Fruit fly (Drosophila melanogaster) whole organism, embryonic: ENCODE data around the gene CG9932.

Experiments used
- Antp ChIP-seq: fragments of 200-800 bp; sonication (Bioruptor generic); optimal IDR thresholded peaks from 3 replicates; lab custom pipeline; 2016; ENCODE audit warnings: missing biosample characterization, missing genetic modification characterization
- Atf3 ChIP-seq: fragments of 200-800 bp; sonication (Bioruptor generic); optimal IDR thresholded peaks from 3 replicates; lab custom pipeline; 2016; ENCODE audit warnings: missing biosample characterization, missing genetic modification characterization
- Bgb ChIP-seq: fragments of 200-800 bp; sonication (Bioruptor generic); IDR thresholded peaks from 2 replicates; pipeline ENCODE4 v1.3.6; 2022; ENCODE audit warnings: missing biosample characterization, missing genetic modification characterization; ENCODE audit not compliant: partially characterized antibody
- CG12071 ChIP-seq: fragments of 200-800 bp; sonication (Bioruptor generic); optimal IDR thresholded peaks from 3 replicates; lab custom pipeline; 2018; ENCODE audit warnings: missing biosample characterization, mild to moderate bottlenecking, missing genetic modification characterization
- CG14050 ChIP-seq: fragments of 200-800 bp; sonication (Bioruptor generic); IDR thresholded peaks from 3 replicates; pipeline ENCODE4 v1.3.6; 2022; ENCODE audit warnings: missing biosample characterization, missing genetic modification characterization
- CG15479 ChIP-seq: fragments of 200-800 bp; sonication (Bioruptor generic); optimal IDR thresholded peaks from 3 replicates; lab custom pipeline; 2019; ENCODE audit warnings: missing biosample characterization, mild to moderate bottlenecking, missing genetic modification characterization, moderate library complexity
- CG1647 ChIP-seq: fragments of 200-800 bp; sonication (Bioruptor generic); optimal IDR thresholded peaks from 3 replicates; lab custom pipeline; 2016; ENCODE audit warnings: missing biosample characterization, missing genetic modification characterization
- CG16815 ChIP-seq: fragments of 200-800 bp; sonication (Bioruptor generic); optimal IDR thresholded peaks from 3 replicates; lab custom pipeline; 2017; ENCODE audit warnings: missing biosample characterization, mild to moderate bottlenecking, missing genetic modification characterization
- CG16863 ChIP-seq: fragments of 200-800 bp; sonication (Bioruptor generic); optimal IDR thresholded peaks from 3 replicates; lab custom pipeline; 2016; ENCODE audit warnings: missing biosample characterization, missing genetic modification characterization
- CG2678 ChIP-seq: fragments of 200-800 bp; sonication (Bioruptor generic); optimal IDR thresholded peaks from 3 replicates; lab custom pipeline; 2019; ENCODE audit warnings: missing biosample characterization, mild to moderate bottlenecking, missing genetic modification characterization, moderate library complexity
- CG2712 ChIP-seq: fragments of 200-800 bp; optimal IDR thresholded peaks from 3 replicates; lab custom pipeline; 2019; ENCODE audit warnings: missing biosample characterization, mild to moderate bottlenecking, missing genetic modification characterization, moderate library complexity
- CG3065 ChIP-seq: fragments of 200-800 bp; sonication (Bioruptor generic); optimal IDR thresholded peaks from 2 replicates; lab custom pipeline; 2016; ENCODE audit warnings: missing biosample characterization, missing genetic modification characterization
- CG34224 ChIP-seq: fragments of 200-800 bp; sonication (Bioruptor generic); IDR thresholded peaks from 3 replicates; pipeline ENCODE4 v1.3.6; 2022; ENCODE audit warnings: missing biosample characterization, missing genetic modification characterization; ENCODE audit not compliant: partially characterized antibody
- CG34422 ChIP-seq: fragments of 200-800 bp; sonication (Bioruptor generic); IDR thresholded peaks from 3 replicates; pipeline ENCODE4 v1.3.6; 2022; ENCODE audit warnings: missing biosample characterization, missing genetic modification characterization
- CG42726 ChIP-seq: fragments of 200-800 bp; sonication (Bioruptor generic); IDR thresholded peaks from 2 replicates; pipeline ENCODE4 v1.3.6; 2022; ENCODE audit warnings: missing biosample characterization, missing genetic modification characterization; ENCODE audit not compliant: partially characterized antibody
- CG5245 ChIP-seq: fragments of 200-800 bp; sonication (Bioruptor generic); optimal IDR thresholded peaks from 3 replicates; lab custom pipeline; 2016; ENCODE audit warnings: missing biosample characterization, missing genetic modification characterization
- CG7372 ChIP-seq: fragments of 200-800 bp; sonication (Bioruptor generic); IDR thresholded peaks from 2 replicates; pipeline ENCODE4 v1.3.6; 2022; ENCODE audit warnings: missing biosample characterization, missing genetic modification characterization
- CG7963 ChIP-seq: fragments of 200-800 bp; sonication (Bioruptor generic); IDR thresholded peaks from 3 replicates; pipeline ENCODE4 v1.3.6; 2022; ENCODE audit warnings: missing biosample characterization, missing genetic modification characterization; ENCODE audit not compliant: partially characterized antibody
- CG9797 ChIP-seq: fragments of 200-800 bp; sonication (Bioruptor generic); optimal IDR thresholded peaks from 3 replicates; lab custom pipeline; 2018; ENCODE audit warnings: missing biosample characterization, mild to moderate bottlenecking, missing genetic modification characterization
- CHES-1-like ChIP-seq: fragments of 200-800 bp; sonication (Bioruptor generic); optimal IDR thresholded peaks from 2 replicates; lab custom pipeline; 2016; ENCODE audit warnings: missing biosample characterization, missing genetic modification characterization
- D19A ChIP-seq: fragments of 200-800 bp; optimal IDR thresholded peaks from 3 replicates; lab custom pipeline; 2019; ENCODE audit warnings: missing biosample characterization, mild to moderate bottlenecking, missing genetic modification characterization, moderate library complexity
- Dek ChIP-seq: fragments of 200-800 bp; sonication (Bioruptor generic); optimal IDR thresholded peaks from 3 replicates; lab custom pipeline; 2019; ENCODE audit warnings: missing biosample characterization, mild to moderate bottlenecking, missing genetic modification characterization, moderate library complexity
- Ets97D ChIP-seq: fragments of 200-800 bp; sonication (Bioruptor generic); optimal IDR thresholded peaks from 3 replicates; lab custom pipeline; 2016; ENCODE audit warnings: missing biosample characterization, missing genetic modification characterization
- Fer2 ChIP-seq: fragments of 200-800 bp; sonication (Bioruptor generic); optimal IDR thresholded peaks from 2 replicates; lab custom pipeline; 2018; ENCODE audit warnings: missing biosample characterization, mild to moderate bottlenecking, missing genetic modification characterization, moderate library complexity
- HLH3B ChIP-seq: fragments of 200-800 bp; sonication (Bioruptor generic); IDR thresholded peaks from 2 replicates; pipeline ENCODE4 v1.3.6; 2022; ENCODE audit warnings: missing biosample characterization, missing genetic modification characterization
- NC2β ChIP-seq: fragments of 200-800 bp; sonication (Bioruptor generic); optimal IDR thresholded peaks from 2 replicates; lab custom pipeline; 2016; ENCODE audit warnings: missing biosample characterization, missing genetic modification characterization
- Pdp1 ChIP-seq, 2 experiments: fragments of 200-800 bp; sonication (Bioruptor generic); optimal IDR thresholded peaks; 3 replicates each; lab custom pipeline; 2016; ENCODE audit warnings: missing biosample characterization in 2 of 2, missing genetic modification characterization in 2 of 2, mild to moderate bottlenecking in 1 of 2, moderate library complexity in 1 of 2
- Side ChIP-seq: fragments of 200-800 bp; sonication (Bioruptor generic); optimal IDR thresholded peaks from 2 replicates; lab custom pipeline; 2016; ENCODE audit warnings: missing biosample characterization, missing genetic modification characterization
- Six4 ChIP-seq: fragments of 200-800 bp; sonication (Bioruptor generic); optimal IDR thresholded peaks from 2 replicates; lab custom pipeline; 2016; ENCODE audit warnings: missing biosample characterization, missing genetic modification characterization
- Sox100B ChIP-seq: fragments of 200-800 bp; sonication (Bioruptor generic); optimal IDR thresholded peaks from 3 replicates; lab custom pipeline; 2018; ENCODE audit warnings: missing biosample characterization, mild to moderate bottlenecking, missing genetic modification characterization
- amos ChIP-seq: fragments of 200-800 bp; sonication (Bioruptor generic); IDR thresholded peaks from 2 replicates; pipeline ENCODE4 v1.3.6; 2022; ENCODE audit warnings: missing biosample characterization, missing genetic modification characterization; ENCODE audit not compliant: partially characterized antibody
- ase ChIP-seq: fragments of 200-800 bp; sonication (Bioruptor generic); IDR thresholded peaks from 3 replicates; pipeline ENCODE4 v1.3.6; 2022; ENCODE audit warnings: missing biosample characterization, missing genetic modification characterization
- az2 ChIP-seq: fragments of 200-800 bp; sonication (Bioruptor generic); optimal IDR thresholded peaks from 3 replicates; lab custom pipeline; 2016; ENCODE audit warnings: missing biosample characterization, missing genetic modification characterization
- crc ChIP-seq: fragments of 200-800 bp; sonication (Bioruptor generic); optimal IDR thresholded peaks from 2 replicates; lab custom pipeline; 2016; ENCODE audit warnings: missing biosample characterization, missing genetic modification characterization
- crp ChIP-seq, 2 experiments: fragments of 200-800 bp; sonication (Bioruptor generic); optimal IDR thresholded peaks; 2 replicates in 1 of 2; 3 replicates in 1 of 2; lab custom pipeline; 2017; ENCODE audit warnings: missing biosample characterization in 2 of 2, missing genetic modification characterization in 2 of 2, mild to moderate bottlenecking in 1 of 2, moderate library complexity in 1 of 2
- dati ChIP-seq: fragments of 200-800 bp; sonication (Bioruptor generic); IDR thresholded peaks from 2 replicates; pipeline ENCODE4 v1.3.6; 2022; ENCODE audit warnings: missing biosample characterization, missing genetic modification characterization
- dmrt11E ChIP-seq: fragments of 200-800 bp; sonication (Bioruptor generic); optimal IDR thresholded peaks from 3 replicates; lab custom pipeline; 2018; ENCODE audit warnings: missing biosample characterization, mild to moderate bottlenecking, missing genetic modification characterization, moderate library complexity
- dpn ChIP-seq, 2 experiments: fragments of 200-800 bp; sonication (Bioruptor generic); optimal IDR thresholded peaks; 3 replicates each; lab custom pipeline; 2016; ENCODE audit warnings: missing biosample characterization in 2 of 2, missing genetic modification characterization in 2 of 2
- ewg ChIP-seq: fragments of 200-800 bp; sonication (Bioruptor generic); optimal IDR thresholded peaks from 3 replicates; lab custom pipeline; 2017; ENCODE audit warnings: mild to moderate bottlenecking, missing biosample characterization, missing genetic modification reagents, missing genetic modification characterization
- gem ChIP-seq: fragments of 200-800 bp; sonication (Bioruptor generic); optimal IDR thresholded peaks from 2 replicates; lab custom pipeline; 2019; ENCODE audit warnings: missing biosample characterization, mild to moderate bottlenecking, missing genetic modification characterization, moderate library complexity
- lbe ChIP-seq: fragments of 200-800 bp; sonication (Bioruptor generic); optimal IDR thresholded peaks from 2 replicates; lab custom pipeline; 2016; ENCODE audit warnings: missing biosample characterization, mild to moderate bottlenecking, missing genetic modification characterization
- mirr ChIP-seq: fragments of 200-800 bp; sonication (Bioruptor generic); optimal IDR thresholded peaks from 3 replicates; lab custom pipeline; 2018; ENCODE audit warnings: missing biosample characterization, mild to moderate bottlenecking, missing genetic modification characterization
- nau ChIP-seq: fragments of 200-800 bp; sonication (Bioruptor generic); optimal IDR thresholded peaks from 3 replicates; lab custom pipeline; 2017; ENCODE audit warnings: missing biosample characterization, mild to moderate bottlenecking, missing genetic modification characterization, missing genetic modification reagents
- org-1 ChIP-seq: fragments of 200-800 bp; sonication (Bioruptor generic); optimal IDR thresholded peaks from 2 replicates; lab custom pipeline; 2017; ENCODE audit warnings: missing biosample characterization, missing genetic modification characterization
- prd ChIP-seq, 3 experiments: fragments of >200 bp in 2 of 3; fragments of 200-800 bp in 1 of 3; sonication (Bioruptor generic) in 1 of 3; optimal IDR thresholded peaks in 2 of 3; IDR thresholded peaks in 1 of 3; 2 replicates in 2 of 3; 3 replicates in 1 of 3; pipeline versions ENCODE4 v1.3.6 to Lab custom; 2017 to 2022; ENCODE audit warnings: missing biosample characterization in 1 of 3, missing genetic modification characterization in 1 of 3
- sens ChIP-seq: fragments of 200-800 bp; sonication (Bioruptor generic); peaks from one replicate; lab custom pipeline; 2016; ENCODE audit warnings: missing biosample characterization, missing genetic modification characterization
- ssp ChIP-seq: fragments of 200-800 bp; sonication (Bioruptor generic); IDR thresholded peaks from 2 replicates; pipeline ENCODE4 v1.3.6; 2022; ENCODE audit warnings: missing biosample characterization, missing genetic modification characterization
- toy ChIP-seq: fragments of 200-800 bp; sonication (Bioruptor generic); IDR thresholded peaks from 2 replicates; pipeline ENCODE4 v1.3.6; 2022; ENCODE audit warnings: missing biosample characterization, missing genetic modification characterization
- tx ChIP-seq: fragments of 200-800 bp; sonication (Bioruptor generic); optimal IDR thresholded peaks from 2 replicates; lab custom pipeline; 2016; ENCODE audit warnings: missing biosample characterization, missing genetic modification characterization

Gene CG9932

dm6 chr2L:13083423-13084079, 23.6 kb upstream of the CG9932 start (continued):
- peak; percentile 90 for TF ChIP-seq CG2678 (tag; lab: Kevin White, UChicago)
- no peak for TF ChIP-seq Bgb (GFP tag; lab: Robert Waterston, UW)
- peak; percentile 79 for TF ChIP-seq ssp (GFP tag; lab: Robert Waterston, UW)
- TF ChIP-seq D19A (tag; lab: Kevin White, UChicago): peak; percentile 50
- peak; percentile 63 for TF ChIP-seq az2 (GFP tag; lab: Kevin White, UChicago)
- peak; percentile 81 for TF ChIP-seq CG1647
- no peak for TF ChIP-seq amos (GFP tag; lab: Robert Waterston, UW)
- TF ChIP-seq gem (tag; lab: Kevin White, UChicago): peak; percentile 91
- peak; percentile 80 for TF ChIP-seq CG14050
- TF ChIP-seq crc: peak; percentile 80
- TF ChIP-seq CHES-1-like (GFP tag; lab: Kevin White, UChicago): peak; percentile 90
- TF ChIP-seq sens (GFP tag; lab: Kevin White, UChicago): peak; percentile 89
- peak; percentile 88 to 90 for TF ChIP-seq Pdp1 (GFP tag; optimal IDR thresholded peaks at IDR 0.05; lab: Kevin White, UChicago)
- peak; percentile 82 for TF ChIP-seq toy (GFP tag; lab: Robert Waterston, UW)
- TF ChIP-seq CG3065 (GFP tag; lab: Kevin White, UChicago): peak; percentile 66
- TF ChIP-seq mirr: peak; percentile 78
- TF ChIP-seq CG16863 (GFP tag; lab: Kevin White, UChicago): peak; percentile 66
- TF ChIP-seq HLH3B: peak; percentile 81
- peak; percentile 76 for TF ChIP-seq nau (GFP tag; lab: Kevin White, UChicago)
- TF ChIP-seq NC2β (GFP tag; lab: Kevin White, UChicago): peak; percentile 54
- TF ChIP-seq Ets97D: peak; percentile 53
- no peak for TF ChIP-seq CG9797 (GFP tag; lab: Kevin White, UChicago)
- TF ChIP-seq Dek (tag; lab: Kevin White, UChicago): no peak
- TF ChIP-seq CG42726: no peak
- peak; percentile 75; the same call in 2 of the 3 replicates for TF ChIP-seq ase (GFP tag; lab: Robert Waterston, UW)
- TF ChIP-seq CG15479: no peak
- peak; percentile 81 for TF ChIP-seq CG12071 (GFP tag; lab: Kevin White, UChicago)
- TF ChIP-seq org-1 (GFP tag; lab: Kevin White, UChicago): peak; percentile 83
- TF ChIP-seq Atf3: peak; percentile 82
- peak; percentile 91 for TF ChIP-seq CG7372 (GFP tag; lab: Robert Waterston, UW)
- peak; percentile 73 for TF ChIP-seq Fer2
- peak; percentile 73 for TF ChIP-seq CG2712 (tag; lab: Kevin White, UChicago)
- TF ChIP-seq Antp (GFP tag; lab: Kevin White, UChicago): peak; percentile 82
- TF ChIP-seq prd (optimal IDR thresholded peaks at IDR 0.05; lab: Kevin White, UChicago): no peak
- TF ChIP-seq prd (GFP tag; IDR thresholded peaks at IDR 0.05; lab: Robert Waterston, UW): peak; percentile 91
- no peak for TF ChIP-seq CG34224 (GFP tag; lab: Robert Waterston, UW)
- TF ChIP-seq CG7963: no peak
- peak; percentile 89 to 93 for TF ChIP-seq dpn (GFP tag; optimal IDR thresholded peaks at IDR 0.05; lab: Kevin White, UChicago)
- TF ChIP-seq Side (GFP tag; lab: Kevin White, UChicago): peak; percentile 87
- no peak for TF ChIP-seq dmrt11E (tag; lab: Kevin White, UChicago)
- TF ChIP-seq CG16815 (GFP tag; lab: Kevin White, UChicago): peak; percentile 59
- peak; percentile 92 for TF ChIP-seq CG34422 (GFP tag; lab: Robert Waterston, UW)
- TF ChIP-seq dati (GFP tag; lab: Robert Waterston, UW): peak; percentile 47; the same call in 1 of the 2 replicates
- TF ChIP-seq CG5245 (GFP tag; lab: Kevin White, UChicago): peak; percentile 60
- TF ChIP-seq Six4 (GFP tag; lab: Kevin White, UChicago): peak; percentile 60
- peak; percentile 88 for TF ChIP-seq tx (GFP tag; lab: Kevin White, UChicago)
- TF ChIP-seq ewg: peak; percentile 32
- no peak for TF ChIP-seq lbe (GFP tag; lab: Kevin White, UChicago)
- TF ChIP-seq Sox100B (GFP tag; lab: Kevin White, UChicago): peak; percentile 33
- TF ChIP-seq crp (GFP tag; optimal IDR thresholded peaks at IDR 0.05; lab: Kevin White, UChicago): peak in 1 of 2 experiments; percentile 14
